Worm (Caenorhabditis elegans): ENCODE data around the gene Y62H9A.4.

- TF ChIP-seq ref-1 (GFP tag; conservative IDR thresholded peaks at IDR 0.05) (no peak), klf-2 (GFP tag; conservative IDR thresholded peaks at IDR 0.05) (no peak)
Observed at ce11 chrX:11837378-11837777, 42.5 kb upstream of the Y62H9A.4 start, which contains the start of gene taf-7.1.
